Fruit fly (Drosophila melanogaster) whole organism, wandering third instar larva: ENCODE data around the gene Vha100-2.
A peak's percentile ranks its signal among the peaks of the same experiment; 100 is the strongest.

Source experiments
- Abd-B ChIP-seq: fragments of >200 bp; optimal IDR thresholded peaks from 2 replicates; lab custom pipeline; 2017; ENCODE audit warnings: missing biosample characterization, missing genetic modification characterization
- CG32264 ChIP-seq: fragments of 200-800 bp; sonication (Bioruptor generic); optimal IDR thresholded peaks from 2 replicates; lab custom pipeline; 2016; ENCODE audit warnings: missing biosample characterization, missing genetic modification characterization
- CG9705 ChIP-seq: fragments of 200-800 bp; sonication (Bioruptor generic); optimal IDR thresholded peaks from 2 replicates; lab custom pipeline; 2018; ENCODE audit warnings: missing biosample characterization, mild to moderate bottlenecking, missing genetic modification characterization
- CrebA ChIP-seq: fragments of 200-800 bp; sonication (Bioruptor generic); optimal IDR thresholded peaks from 2 replicates; lab custom pipeline; 2016; ENCODE audit warnings: missing biosample characterization, mild to moderate bottlenecking, missing genetic modification characterization, borderline replicate concordance
- Dfd ChIP-seq: fragments of >200 bp; optimal IDR thresholded peaks from 2 replicates; lab custom pipeline; 2017; ENCODE audit warnings: missing biosample characterization, missing genetic modification characterization
- Dif ChIP-seq: fragments of 200-275, 200-300 bp; sonication (Bioruptor generic); optimal IDR thresholded peaks from 2 replicates; lab custom pipeline; 2018; ENCODE audit warnings: missing biosample characterization, missing genetic modification characterization; ENCODE audit not compliant: partially characterized antibody
- GATAd ChIP-seq: sonication (Bioruptor generic); optimal IDR thresholded peaks from 2 replicates; lab custom pipeline; 2016; ENCODE audit warnings: missing biosample characterization, missing genetic modification characterization
- HLH106 ChIP-seq: fragments of 200-800 bp; optimal IDR thresholded peaks from 3 replicates; lab custom pipeline; 2019; ENCODE audit warnings: missing biosample characterization, mild to moderate bottlenecking, missing genetic modification characterization, moderate library complexity
- Hnf4 ChIP-seq: fragments of 200-800 bp; sonication (Bioruptor generic); optimal IDR thresholded peaks from 2 replicates; lab custom pipeline; 2016; ENCODE audit warnings: missing biosample characterization, mild to moderate bottlenecking, missing genetic modification characterization
- Hr78 ChIP-seq: fragments of >200 bp; optimal IDR thresholded peaks from 2 replicates; lab custom pipeline; 2017; ENCODE audit warnings: missing biosample characterization, missing genetic modification characterization
- Hr83 ChIP-seq: fragments of 200-300 bp; sonication (Bioruptor generic); optimal IDR thresholded peaks from 2 replicates; lab custom pipeline; 2016; ENCODE audit warnings: missing biosample characterization, mild to moderate bottlenecking, missing genetic modification characterization, moderate library complexity; ENCODE audit not compliant: poor library complexity, severe bottlenecking
- Jra ChIP-seq: sonication (Bioruptor generic); optimal IDR thresholded peaks from 2 replicates; lab custom pipeline; 2016; ENCODE audit warnings: missing biosample characterization, missing genetic modification characterization
- Mio ChIP-seq: sonication (Bioruptor generic); optimal IDR thresholded peaks from 2 replicates; lab custom pipeline; 2016; ENCODE audit warnings: missing biosample characterization, missing genetic modification characterization
- Myc ChIP-seq: fragments of >200 bp; optimal IDR thresholded peaks from 2 replicates; lab custom pipeline; 2017
- N ChIP-seq: fragments of >200 bp; optimal IDR thresholded peaks from 2 replicates; lab custom pipeline; 2018; ENCODE audit warnings: missing biosample characterization, missing external identifiers, missing genetic modification characterization
- OdsH ChIP-seq: fragments of 200-800 bp; sonication (Bioruptor generic); optimal IDR thresholded peaks from 2 replicates; lab custom pipeline; 2016; ENCODE audit warnings: missing biosample characterization, mild to moderate bottlenecking, missing genetic modification characterization
- Rel ChIP-seq, 2 experiments: fragments of 200-800 bp; sonication (Bioruptor generic) in 1 of 2; optimal IDR thresholded peaks; 2 replicates in 1 of 2; 3 replicates in 1 of 2; lab custom pipeline; 2016 to 2019; ENCODE audit warnings: mild to moderate bottlenecking in 2 of 2, missing biosample characterization in 2 of 2, missing genetic modification characterization in 2 of 2, moderate library complexity in 1 of 2
- Sp1 ChIP-seq: fragments of 200-800 bp; sonication (Bioruptor generic); optimal IDR thresholded peaks from 3 replicates; lab custom pipeline; 2019; ENCODE audit warnings: missing biosample characterization, mild to moderate bottlenecking, missing genetic modification characterization, moderate library complexity
- Vsx2 ChIP-seq: fragments of 200-300, 225-300 bp; sonication (Bioruptor generic); optimal IDR thresholded peaks from 2 replicates; lab custom pipeline; 2018; ENCODE audit warnings: missing biosample characterization, missing genetic modification characterization; ENCODE audit not compliant: partially characterized antibody
- br ChIP-seq: fragments of 200-800 bp; sonication (Bioruptor generic); optimal IDR thresholded peaks from 2 replicates; lab custom pipeline; 2016; ENCODE audit warnings: missing biosample characterization, missing genetic modification characterization
- brk ChIP-seq: fragments of 200-800 bp; sonication (Bioruptor generic); optimal IDR thresholded peaks from 2 replicates; lab custom pipeline; 2016; ENCODE audit warnings: missing biosample characterization, mild to moderate bottlenecking, missing genetic modification characterization
- dl ChIP-seq, 2 experiments: fragments of 175-275, 200-275 bp in 1 of 2; fragments of 200-275 bp in 1 of 2; sonication (Bioruptor generic); optimal IDR thresholded peaks; lab custom pipeline; 2018; ENCODE audit warnings: mild to moderate bottlenecking in 2 of 2, missing biosample characterization in 2 of 2, missing genetic modification characterization in 2 of 2, moderate library complexity in 2 of 2; ENCODE audit not compliant: partially characterized antibody in 2 of 2, insufficient read depth in 1 of 2
- dmrt93B ChIP-seq: fragments of 200-800 bp; sonication (Bioruptor generic); optimal IDR thresholded peaks from 2 replicates; lab custom pipeline; 2018; ENCODE audit warnings: missing biosample characterization, mild to moderate bottlenecking, missing genetic modification characterization
- dsf ChIP-seq: sonication (Bioruptor generic); optimal IDR thresholded peaks from 2 replicates; lab custom pipeline; 2016; ENCODE audit warnings: missing biosample characterization, missing genetic modification characterization, borderline replicate concordance
- ey ChIP-seq: fragments of 200-800 bp; sonication (Bioruptor generic); optimal IDR thresholded peaks from 2 replicates; lab custom pipeline; 2016; ENCODE audit warnings: missing biosample characterization, missing genetic modification characterization
- foxo ChIP-seq, 2 experiments: fragments of 200-800 bp; sonication (Bioruptor generic); optimal IDR thresholded peaks; 2 replicates in 1 of 2; 3 replicates in 1 of 2; lab custom pipeline; 2016 to 2017; ENCODE audit warnings: missing biosample characterization in 2 of 2, missing genetic modification characterization in 2 of 2
- fru ChIP-seq: fragments of 200-800 bp; sonication (Bioruptor generic); optimal IDR thresholded peaks from 3 replicates; lab custom pipeline; 2016; ENCODE audit warnings: missing biosample characterization, mild to moderate bottlenecking, missing genetic modification characterization
- h ChIP-seq: fragments of 200-800 bp; sonication (Bioruptor generic); optimal IDR thresholded peaks from 3 replicates; lab custom pipeline; 2016; ENCODE audit warnings: missing biosample characterization, mild to moderate bottlenecking, missing genetic modification characterization
- jim ChIP-seq: fragments of 175-275, 200-325 bp; sonication (Bioruptor generic); optimal IDR thresholded peaks from 2 replicates; lab custom pipeline; 2016; ENCODE audit warnings: missing biosample characterization, mild to moderate bottlenecking, missing genetic modification characterization
- lola ChIP-seq: fragments of >200 bp; optimal IDR thresholded peaks from 2 replicates; lab custom pipeline; 2017; ENCODE audit warnings: missing biosample characterization, missing genetic modification characterization
- pan ChIP-seq: fragments of >200 bp; optimal IDR thresholded peaks from 2 replicates; lab custom pipeline; 2017
- psq ChIP-seq: fragments of 200-800 bp; sonication (Bioruptor generic); optimal IDR thresholded peaks from 3 replicates; lab custom pipeline; 2017; ENCODE audit warnings: missing biosample characterization, mild to moderate bottlenecking, missing genetic modification characterization, moderate library complexity
- rgr ChIP-seq: fragments of 200-800 bp; sonication (Bioruptor generic); optimal IDR thresholded peaks from 3 replicates; lab custom pipeline; 2016; ENCODE audit warnings: missing biosample characterization, mild to moderate bottlenecking, missing genetic modification characterization
- sage ChIP-seq: fragments of 200-800 bp; sonication (Bioruptor generic); optimal IDR thresholded peaks from 2 replicates; lab custom pipeline; 2016; ENCODE audit warnings: missing biosample characterization, mild to moderate bottlenecking, missing genetic modification characterization
- sv ChIP-seq: fragments of 200-800 bp; sonication (Bioruptor generic); optimal IDR thresholded peaks from 3 replicates; lab custom pipeline; 2016; ENCODE audit warnings: missing biosample characterization, missing genetic modification characterization
- tai ChIP-seq: sonication (Bioruptor generic); optimal IDR thresholded peaks from 2 replicates; lab custom pipeline; 2016; ENCODE audit warnings: missing biosample characterization, missing genetic modification characterization
- usp ChIP-seq: fragments of >200 bp; optimal IDR thresholded peaks from 2 replicates; lab custom pipeline; 2017; ENCODE audit warnings: missing biosample characterization, missing genetic modification characterization
- woc ChIP-seq: sonication (Bioruptor generic); optimal IDR thresholded peaks from 2 replicates; lab custom pipeline; 2016; ENCODE audit warnings: missing biosample characterization, mild to moderate bottlenecking, missing genetic modification characterization

Vha100-2 gene

dm6 chr3R:18411205-18411749 is 12.3 kb upstream of the Vha100-2 start, which contains the start of gene CG10864:
TSS of gene CG10864 (minus strand) at chr3R:18411631.
- no peak for TF ChIP-seq Vsx2 (GFP tag; lab: Kevin White, UChicago)
- TF ChIP-seq fru (GFP tag; lab: Kevin White, UChicago) = no peak
- TF ChIP-seq Hr83 (GFP tag; lab: Kevin White, UChicago) = no peak
- TF ChIP-seq Jra (GFP tag; lab: Kevin White, UChicago) = no peak
- no peak for TF ChIP-seq Myc (lab: Kevin White, UChicago)
- no peak for TF ChIP-seq CG32264 (GFP tag; lab: Kevin White, UChicago)
- TF ChIP-seq woc (GFP tag; lab: Kevin White, UChicago) = no peak
- no peak for TF ChIP-seq GATAd (GFP tag; lab: Kevin White, UChicago)
- no peak for TF ChIP-seq OdsH (GFP tag; lab: Kevin White, UChicago)
- no peak for TF ChIP-seq Dfd (GFP tag; lab: Kevin White, UChicago)

DNA sequence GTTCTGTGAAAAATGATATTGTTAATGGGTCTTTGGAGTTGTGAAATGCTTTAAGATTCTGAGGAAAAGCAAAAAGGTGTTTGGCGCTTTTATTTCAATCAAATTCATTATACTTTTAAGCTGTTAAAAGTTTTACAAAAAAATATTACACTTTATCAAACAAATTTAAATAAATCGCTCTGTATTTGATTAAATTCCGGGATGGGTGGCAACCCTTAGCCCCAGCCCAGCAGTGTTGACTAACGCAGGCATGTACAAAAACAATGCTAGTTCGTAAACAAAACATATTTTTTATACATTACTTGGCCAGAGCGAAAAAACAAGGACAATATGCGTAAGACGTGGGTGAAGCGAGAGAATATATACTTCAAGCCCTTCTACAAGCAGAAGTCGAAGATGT is 5.7 kb upstream of the Vha100-2 start, which contains the start of gene CG7685:
CG7685 (plus strand) TSS at position 228 of the 400 bp plus-strand sequence.
- TF ChIP-seq Hr83 (GFP tag; lab: Kevin White, UChicago) (peak; percentile 86), Jra (GFP tag; lab: Kevin White, UChicago) (peak; percentile 82), Hr78 (GFP tag; lab: Kevin White, UChicago) (no peak), HLH106 (tag; lab: Kevin White, UChicago) (peak; percentile 69), sv (GFP tag; lab: Kevin White, UChicago) (peak; percentile 43), foxo (GFP tag; optimal IDR thresholded peaks at IDR 0.05; lab: Kevin White, UChicago) (peak in 1 of 2 experiments; percentile 80), h (GFP tag; lab: Kevin White, UChicago) (peak; percentile 76), pan (lab: Kevin White, UChicago) (no peak), GATAd (GFP tag; lab: Kevin White, UChicago) (no peak), br (GFP tag; lab: Kevin White, UChicago) (peak; percentile 80), Dif (GFP tag; lab: Kevin White, UChicago) (no peak), CrebA (GFP tag; lab: Kevin White, UChicago) (no peak), Hnf4 (GFP tag; lab: Kevin White, UChicago) (peak; percentile 92), Myc (lab: Kevin White, UChicago) (no peak), dl (GFP tag; optimal IDR thresholded peaks at IDR 0.05; lab: Kevin White, UChicago; ENCODE audit: insufficient read depth in 1 of 2, partially characterized antibody in 2 of 2) (no peak), fru (GFP tag; lab: Kevin White, UChicago) (peak; percentile 68), dsf (peak; percentile 18), dmrt93B (GFP tag; lab: Kevin White, UChicago) (no peak), tai (GFP tag; lab: Kevin White, UChicago) (no peak), jim (no peak), CG9705 (GFP tag; lab: Kevin White, UChicago) (peak; percentile 71), N (GFP tag; lab: Kevin White, UChicago) (no peak), Mio (GFP tag; lab: Kevin White, UChicago) (peak; percentile 15), OdsH (GFP tag; lab: Kevin White, UChicago) (peak; percentile 62), Dfd (GFP tag; lab: Kevin White, UChicago) (no peak), rgr (peak; percentile 81), Abd-B (GFP tag; lab: Kevin White, UChicago) (no peak), Sp1 (GFP tag; lab: Kevin White, UChicago) (peak; percentile 74), woc (GFP tag; lab: Kevin White, UChicago) (peak; percentile 72), CG32264 (GFP tag; lab: Kevin White, UChicago) (peak; percentile 47), usp (no peak), lola (GFP tag; lab: Kevin White, UChicago) (no peak), Vsx2 (GFP tag; lab: Kevin White, UChicago) (no peak), psq (GFP tag; lab: Kevin White, UChicago) (peak; percentile 22), Rel (GFP tag; optimal IDR thresholded peaks at IDR 0.05; lab: Kevin White, UChicago) (no peak), Rel (tag; optimal IDR thresholded peaks at IDR 0.05; lab: Kevin White, UChicago) (peak; percentile 54), sage (GFP tag; lab: Kevin White, UChicago) (no peak), brk (no peak), ey (GFP tag; lab: Kevin White, UChicago) (peak; percentile 68)
